Worm (Caenorhabditis elegans): ENCODE measurements around the gene smg-6.

Gene smg-6

ce11 chrIII:2532716-2533115 lies 59.1 kb downstream of the smg-6 start:
- TF ChIP-seq ztf-29 (GFP tag; IDR thresholded peaks at IDR 0.05) (no peak), cog-1 (tag; optimal IDR thresholded peaks at IDR 0.05) (peak; percentile 20)

DNA sequence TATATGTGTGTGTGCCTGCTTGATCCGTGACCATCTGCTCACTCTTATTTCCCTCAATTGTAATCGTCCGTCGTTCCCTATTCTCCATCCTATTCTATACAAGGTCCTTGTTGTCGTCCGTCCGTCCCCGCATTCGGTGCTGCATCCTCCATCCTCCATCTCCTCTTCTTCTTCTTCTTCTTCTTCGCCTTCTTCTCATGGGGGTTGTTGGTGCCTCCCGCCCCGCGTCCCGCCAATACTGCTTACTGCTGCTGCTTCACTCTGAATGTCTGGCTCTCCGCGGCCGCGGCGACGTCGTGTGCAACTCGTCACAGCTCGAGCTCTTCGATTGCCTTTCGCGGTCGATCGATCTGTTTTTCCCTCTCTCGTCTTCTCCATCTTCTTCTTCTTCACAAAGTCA lies 61.5 kb downstream of the smg-6 start:
- 0 out of 2 replicates have a peak, but pooled peaks have one; percentile 49 for TF ChIP-seq ztf-23 (GFP tag; IDR thresholded peaks at IDR 0.05)
- TF ChIP-seq T22C8.4 (GFP tag; IDR thresholded peaks at IDR 0.05): 0 out of 2 replicates have a peak, but pooled peaks have one; percentile 24
- peak; percentile 67; the same call in 1 of the 2 replicates for TF ChIP-seq flt-1 (GFP tag; IDR thresholded peaks at IDR 0.05)
- no peak for TF ChIP-seq ref-1 (GFP tag; conservative IDR thresholded peaks at IDR 0.05)
